Fruit fly (Drosophila melanogaster) whole organism, embryonic: ENCODE results near the gene CG14402.

Experiments
- Aef1 ChIP-seq: fragments of 200-800 bp; sonication (Bioruptor generic); IDR thresholded peaks from 3 replicates; pipeline ENCODE4 v1.3.6; 2022; ENCODE audit warnings: missing biosample characterization, missing genetic modification characterization
- BEAF-32 ChIP-seq: fragments of 200-800 bp; sonication (Bioruptor generic); optimal IDR thresholded peaks from 3 replicates; lab custom pipeline; 2017; ENCODE audit warnings: missing biosample characterization, missing genetic modification characterization, mild to moderate bottlenecking, moderate library complexity, missing genetic modification reagents
- Bdp1 ChIP-seq: fragments of 200-800 bp; sonication (Bioruptor generic); optimal IDR thresholded peaks from 3 replicates; lab custom pipeline; 2016; ENCODE audit warnings: missing biosample characterization, missing genetic modification characterization
- Blimp-1 ChIP-seq: fragments of 200-800 bp; sonication (Bioruptor generic); optimal IDR thresholded peaks from 3 replicates; lab custom pipeline; 2018; ENCODE audit warnings: missing biosample characterization, missing genetic modification characterization, mild to moderate bottlenecking, moderate library complexity, missing genetic modification reagents
- CG12659 ChIP-seq: fragments of 200-800 bp; sonication (Bioruptor generic); optimal IDR thresholded peaks from 3 replicates; lab custom pipeline; 2017; ENCODE audit warnings: mild to moderate bottlenecking, missing biosample characterization, missing genetic modification reagents, missing genetic modification characterization
- CG12769 ChIP-seq: fragments of 200-800 bp; sonication (Bioruptor generic); optimal IDR thresholded peaks from 2 replicates; lab custom pipeline; 2019; ENCODE audit warnings: missing biosample characterization, mild to moderate bottlenecking, missing genetic modification characterization, moderate library complexity
- CG13123 ChIP-seq: fragments of 200-800 bp; sonication (Bioruptor generic); optimal IDR thresholded peaks from 2 replicates; lab custom pipeline; 2016; ENCODE audit warnings: missing biosample characterization, missing genetic modification characterization
- CG14441 ChIP-seq: fragments of 200-800 bp; sonication (Bioruptor generic); IDR thresholded peaks from 2 replicates; pipeline ENCODE4 v1.3.6; 2022; ENCODE audit warnings: missing biosample characterization, missing genetic modification characterization
- CG16779 ChIP-seq: fragments of 200-800 bp; sonication (Bioruptor generic); IDR thresholded peaks from 2 replicates; pipeline ENCODE4 v1.3.6; 2022; ENCODE audit warnings: missing biosample characterization, missing genetic modification characterization
- CG17612 ChIP-seq: fragments of 200-800 bp; sonication (Bioruptor generic); IDR thresholded peaks from 2 replicates; pipeline ENCODE4 v1.3.6; 2022; ENCODE audit warnings: missing biosample characterization, missing genetic modification characterization
- CG18619 ChIP-seq: fragments of 200-800 bp; sonication (Bioruptor generic); optimal IDR thresholded peaks from 3 replicates; lab custom pipeline; 2017; ENCODE audit warnings: missing biosample characterization, mild to moderate bottlenecking, missing genetic modification characterization
- CG31388 ChIP-seq: fragments of 200-800 bp; sonication (Bioruptor generic); optimal IDR thresholded peaks from 2 replicates; lab custom pipeline; 2016; ENCODE audit warnings: missing biosample characterization, missing genetic modification characterization
- CG34376 ChIP-seq: fragments of 200-800 bp; sonication (Bioruptor generic); optimal IDR thresholded peaks from 2 replicates; lab custom pipeline; 2018; ENCODE audit warnings: missing biosample characterization, mild to moderate bottlenecking, missing genetic modification characterization
- CG3995 ChIP-seq: fragments of 200-800 bp; sonication (Bioruptor generic); optimal IDR thresholded peaks from 3 replicates; lab custom pipeline; 2016; ENCODE audit warnings: missing biosample characterization, missing genetic modification characterization
- CG4854 ChIP-seq: fragments of 200-800 bp; sonication (Bioruptor generic); optimal IDR thresholded peaks from 2 replicates; lab custom pipeline; 2016; ENCODE audit warnings: missing biosample characterization, missing genetic modification characterization, inconsistent platforms
- CG7786 ChIP-seq: fragments of 200-800 bp; sonication (Bioruptor generic); optimal IDR thresholded peaks from 2 replicates; lab custom pipeline; 2016; ENCODE audit warnings: missing biosample characterization, missing genetic modification characterization
- CG8290 ChIP-seq, 3 experiments: fragments of 200-800 bp; sonication (Bioruptor generic); optimal IDR thresholded peaks; 2 replicates each; lab custom pipeline; 2016 to 2019; ENCODE audit warnings: missing biosample characterization in 3 of 3, missing genetic modification characterization in 3 of 3, mild to moderate bottlenecking in 2 of 3, moderate library complexity in 1 of 3
- CG8765 ChIP-seq: fragments of 200-800 bp; sonication (Bioruptor generic); IDR thresholded peaks from 2 replicates; pipeline ENCODE4 v1.3.6; 2022; ENCODE audit warnings: missing biosample characterization, missing genetic modification characterization
- CoRest ChIP-seq: fragments of 200-800 bp; sonication (Bioruptor generic); optimal IDR thresholded peaks from 3 replicates; lab custom pipeline; 2018; ENCODE audit warnings: missing biosample characterization, mild to moderate bottlenecking, missing genetic modification characterization, moderate library complexity
- Eip74EF ChIP-seq, 2 experiments: fragments of 200-800 bp in 1 of 2; fragments of >200 bp in 1 of 2; sonication (Bioruptor generic) in 1 of 2; optimal IDR thresholded peaks; 2 replicates each; lab custom pipeline; 2017 to 2019; ENCODE audit warnings: missing biosample characterization in 2 of 2, missing genetic modification characterization in 2 of 2, mild to moderate bottlenecking in 1 of 2, moderate library complexity in 1 of 2
- Elba2 ChIP-seq: fragments of 200-800 bp; sonication (Bioruptor generic); optimal IDR thresholded peaks from 3 replicates; lab custom pipeline; 2016; ENCODE audit warnings: missing biosample characterization, missing genetic modification characterization
- Ets97D ChIP-seq: fragments of 200-800 bp; sonication (Bioruptor generic); optimal IDR thresholded peaks from 3 replicates; lab custom pipeline; 2016; ENCODE audit warnings: missing biosample characterization, missing genetic modification characterization
- Hmx ChIP-seq: fragments of 200-800 bp; sonication (Bioruptor generic); optimal IDR thresholded peaks from 2 replicates; lab custom pipeline; 2016; ENCODE audit warnings: missing biosample characterization, missing genetic modification characterization
- Mes4 ChIP-seq: fragments of 200-800 bp; sonication (Bioruptor generic); optimal IDR thresholded peaks from 2 replicates; lab custom pipeline; 2016; ENCODE audit warnings: missing biosample characterization, missing genetic modification characterization
- Pdp1 ChIP-seq, 2 experiments: fragments of 200-800 bp; sonication (Bioruptor generic); optimal IDR thresholded peaks; 3 replicates each; lab custom pipeline; 2016; ENCODE audit warnings: missing biosample characterization in 2 of 2, missing genetic modification characterization in 2 of 2, mild to moderate bottlenecking in 1 of 2, moderate library complexity in 1 of 2
- Six4 ChIP-seq: fragments of 200-800 bp; sonication (Bioruptor generic); optimal IDR thresholded peaks from 2 replicates; lab custom pipeline; 2016; ENCODE audit warnings: missing biosample characterization, missing genetic modification characterization
- Sry-δ ChIP-seq: fragments of 200-800 bp; sonication (Bioruptor generic); optimal IDR thresholded peaks from 2 replicates; lab custom pipeline; 2016; ENCODE audit warnings: missing biosample characterization, missing genetic modification characterization
- TFAM ChIP-seq: fragments of 200-800 bp; sonication (Bioruptor generic); optimal IDR thresholded peaks from 2 replicates; lab custom pipeline; 2017; ENCODE audit warnings: missing biosample characterization, missing genetic modification characterization, inconsistent platforms
- ab ChIP-seq: fragments of 200-800 bp; sonication (Bioruptor generic); optimal IDR thresholded peaks from 2 replicates; lab custom pipeline; 2016; ENCODE audit warnings: missing biosample characterization, missing genetic modification characterization
- ac ChIP-seq: fragments of 200-800 bp; sonication (Bioruptor generic); optimal IDR thresholded peaks from 3 replicates; lab custom pipeline; 2017; ENCODE audit warnings: missing biosample characterization, mild to moderate bottlenecking, missing genetic modification characterization
- bcd ChIP-seq: fragments of 200-800 bp; sonication (Bioruptor generic); optimal IDR thresholded peaks from 2 replicates; lab custom pipeline; 2017; ENCODE audit warnings: missing biosample characterization, mild to moderate bottlenecking, missing genetic modification characterization
- ci ChIP-seq: fragments of 200-800 bp; sonication (Bioruptor generic); IDR thresholded peaks from 3 replicates; pipeline ENCODE4 v1.3.6; 2022; ENCODE audit warnings: missing biosample characterization, missing genetic modification characterization
- corto ChIP-seq: fragments of 200-800 bp; sonication (Bioruptor generic); optimal IDR thresholded peaks from 2 replicates; lab custom pipeline; 2016; ENCODE audit warnings: missing biosample characterization, mild to moderate bottlenecking, missing genetic modification characterization, moderate library complexity
- crol ChIP-seq: fragments of 200-800 bp; sonication (Bioruptor generic); IDR thresholded peaks from 2 replicates; pipeline ENCODE4 v1.3.6; 2022; ENCODE audit warnings: missing biosample characterization, missing genetic modification characterization
- dati ChIP-seq: fragments of 200-800 bp; sonication (Bioruptor generic); IDR thresholded peaks from 2 replicates; pipeline ENCODE4 v1.3.6; 2022; ENCODE audit warnings: missing biosample characterization, missing genetic modification characterization
- emc ChIP-seq: fragments of 200-800 bp; sonication (Bioruptor generic); optimal IDR thresholded peaks from 2 replicates; lab custom pipeline; 2016; ENCODE audit warnings: missing biosample characterization, missing genetic modification characterization
- eve ChIP-seq, 2 experiments: fragments of >200 bp; optimal IDR thresholded peaks; 2 replicates each; lab custom pipeline; 2017; ENCODE audit warnings: missing biosample characterization in 2 of 2, missing genetic modification characterization in 2 of 2
- h ChIP-seq: fragments of >200 bp; optimal IDR thresholded peaks from 2 replicates; lab custom pipeline; 2017
- her ChIP-seq: fragments of 200-800 bp; sonication (Bioruptor generic); optimal IDR thresholded peaks from 2 replicates; lab custom pipeline; 2016; ENCODE audit warnings: missing biosample characterization, missing genetic modification characterization
- lab ChIP-seq: fragments of 200-800 bp; sonication (Bioruptor generic); optimal IDR thresholded peaks from 3 replicates; lab custom pipeline; 2017; ENCODE audit warnings: missing biosample characterization, missing genetic modification characterization, mild to moderate bottlenecking, moderate library complexity, missing genetic modification reagents
- luna ChIP-seq: fragments of 200-800 bp; sonication (Bioruptor generic); optimal IDR thresholded peaks from 2 replicates; lab custom pipeline; 2016; ENCODE audit warnings: missing biosample characterization, missing genetic modification characterization
- nerfin-2 ChIP-seq: fragments of 200-800 bp; sonication (Bioruptor generic); IDR thresholded peaks from 2 replicates; pipeline ENCODE4 v1.3.6; 2022; ENCODE audit warnings: missing biosample characterization, missing genetic modification characterization; ENCODE audit not compliant: partially characterized antibody
- onecut ChIP-seq: fragments of 200-800 bp; sonication (Bioruptor generic); IDR thresholded peaks from 2 replicates; pipeline ENCODE4 v1.3.6; 2022; ENCODE audit warnings: missing biosample characterization, missing genetic modification characterization
- ranshi ChIP-seq: fragments of 200-800 bp; sonication (Bioruptor generic); IDR thresholded peaks from 2 replicates; pipeline ENCODE4 v1.3.6; 2022; ENCODE audit warnings: missing biosample characterization, missing genetic modification characterization
- sens ChIP-seq: fragments of 200-800 bp; sonication (Bioruptor generic); peaks from one replicate; lab custom pipeline; 2016; ENCODE audit warnings: missing biosample characterization, missing genetic modification characterization
- so ChIP-seq: fragments of 200-800 bp; sonication (Bioruptor generic); IDR thresholded peaks from 3 replicates; pipeline ENCODE4 v1.3.6; 2022; ENCODE audit warnings: missing biosample characterization, missing genetic modification characterization
- tap ChIP-seq: fragments of 200-800 bp; optimal IDR thresholded peaks from 3 replicates; lab custom pipeline; 2019; ENCODE audit warnings: missing biosample characterization, mild to moderate bottlenecking, missing genetic modification characterization, moderate library complexity
- tll ChIP-seq, 2 experiments: fragments of 200-800 bp in 1 of 2; fragments of >200 bp in 1 of 2; sonication (Bioruptor generic) in 1 of 2; optimal IDR thresholded peaks; 2 replicates each; lab custom pipeline; 2017 to 2019; ENCODE audit warnings: missing biosample characterization in 2 of 2, missing genetic modification characterization in 2 of 2, mild to moderate bottlenecking in 1 of 2, moderate library complexity in 1 of 2
- vfl ChIP-seq: fragments of 200-800 bp; sonication (Bioruptor generic); optimal IDR thresholded peaks from 2 replicates; lab custom pipeline; 2016; ENCODE audit warnings: missing biosample characterization, missing genetic modification characterization
- zen ChIP-seq: fragments of 200-800 bp; sonication (Bioruptor generic); optimal IDR thresholded peaks from 3 replicates; lab custom pipeline; 2018; ENCODE audit warnings: missing biosample characterization, mild to moderate bottlenecking, missing genetic modification characterization, moderate library complexity
- zfh1 ChIP-seq: fragments of 200-800 bp; sonication (Bioruptor generic); IDR thresholded peaks from 3 replicates; pipeline ENCODE4 v1.3.6; 2022; ENCODE audit warnings: missing biosample characterization, missing genetic modification characterization

Gene CG14402

dm6 chr2L:20801801-20802200 is 47.3 kb upstream of the CG14402 start (continued):
- TF ChIP-seq CG16779 (0 out of 2 replicates have a peak, but pooled peaks have one; percentile 50), tll (GFP tag; optimal IDR thresholded peaks at IDR 0.05; lab: Kevin White, UChicago) (no peak), CG13123 (no peak), her (GFP tag; lab: Kevin White, UChicago) (no peak), ac (GFP tag; lab: Kevin White, UChicago) (no peak), ab (GFP tag; lab: Kevin White, UChicago) (no peak), CG8765 (GFP tag; lab: Robert Waterston, UW) (no peak), eve (GFP tag; optimal IDR thresholded peaks at IDR 0.05; lab: Kevin White, UChicago) (no peak), h (lab: Kevin White, UChicago) (no peak), Mes4 (GFP tag; lab: Kevin White, UChicago) (no peak), CG7786 (no peak), luna (GFP tag; lab: Kevin White, UChicago) (no peak), emc (GFP tag; lab: Kevin White, UChicago) (no peak), so (GFP tag; lab: Robert Waterston, UW) (0 out of 3 replicates have a peak, but pooled peaks have one; percentile 22), CG34376 (peak; percentile 5), Ets97D (GFP tag; lab: Kevin White, UChicago) (no peak), Blimp-1 (GFP tag; lab: Kevin White, UChicago) (no peak), crol (GFP tag; lab: Robert Waterston, UW) (peak; percentile 71), BEAF-32 (GFP tag; lab: Kevin White, UChicago) (no peak), CG4854 (GFP tag; lab: Kevin White, UChicago) (no peak), tap (no peak), zfh1 (GFP tag; lab: Robert Waterston, UW) (no peak), ci (GFP tag; lab: Robert Waterston, UW) (0 out of 3 replicates have a peak, but pooled peaks have one; percentile 14), CG12769 (tag; lab: Kevin White, UChicago) (peak; percentile 16), corto (GFP tag; lab: Kevin White, UChicago) (no peak), TFAM (no peak), CG3995 (no peak), Hmx (GFP tag; lab: Kevin White, UChicago) (no peak), Aef1 (GFP tag; lab: Robert Waterston, UW) (no peak), CG18619 (GFP tag; lab: Kevin White, UChicago) (no peak), zen (no peak), onecut (no peak), Six4 (GFP tag; lab: Kevin White, UChicago) (no peak), ranshi (GFP tag; lab: Robert Waterston, UW) (no peak), CG31388 (GFP tag; lab: Kevin White, UChicago) (no peak), CG8290 (GFP tag; optimal IDR thresholded peaks at IDR 0.05; lab: Kevin White, UChicago) (no peak), CG8290 (tag; optimal IDR thresholded peaks at IDR 0.05; lab: Kevin White, UChicago) (peak in 1 of 2 experiments; percentile 34), CG17612 (GFP tag; lab: Robert Waterston, UW) (no peak), Bdp1 (no peak), Pdp1 (GFP tag; optimal IDR thresholded peaks at IDR 0.05; lab: Kevin White, UChicago) (no peak), CG12659 (no peak), sens (peak; percentile 36), bcd (GFP tag; lab: Kevin White, UChicago) (no peak), nerfin-2 (GFP tag; lab: Robert Waterston, UW) (no peak), Eip74EF (GFP tag; optimal IDR thresholded peaks at IDR 0.05; lab: Kevin White, UChicago) (no peak), CG14441 (no peak; the same call in 1 of the 2 replicates), Sry-δ (no peak), CoRest (tag; lab: Kevin White, UChicago) (no peak), lab (peak; percentile 30), dati (GFP tag; lab: Robert Waterston, UW) (no peak), Elba2 (GFP tag; lab: Kevin White, UChicago) (no peak), vfl (no peak)
